Worm (Caenorhabditis elegans) whole organism, L2 larva: Measurements from ENCODE around the gene glrx-3.

Experiments
- C34F6.9 ChIP-seq: fragments of 150-350 bp; optimal IDR thresholded peaks from 2 replicates; lab custom pipeline; 2014; ENCODE audit warnings: missing biosample characterization, missing genetic modification characterization
- F13H6.1 ChIP-seq: sonication (generic microtip); optimal IDR thresholded peaks from 2 replicates; lab custom pipeline; 2016; ENCODE audit warnings: missing genetic modification characterization, missing compliant biosample characterization
- Y55F3AM.14 ChIP-seq: fragments of 200-800 bp; sonication (Bioruptor generic); optimal IDR thresholded peaks from 2 replicates; lab custom pipeline; 2018; ENCODE audit warnings: mild to moderate bottlenecking, missing genetic modification characterization, missing compliant biosample characterization
- ZK546.5 ChIP-seq: sonication (generic microtip); optimal IDR thresholded peaks from 2 replicates; lab custom pipeline; 2017; ENCODE audit warnings: missing biosample characterization, missing genetic modification characterization
- alr-1 ChIP-seq: fragments of 150-350 bp; optimal IDR thresholded peaks from 2 replicates; lab custom pipeline; 2014; ENCODE audit warnings: missing biosample characterization, missing genetic modification characterization
- aly-2 ChIP-seq: fragments of 150-350 bp; optimal IDR thresholded peaks from 2 replicates; lab custom pipeline; 2014; ENCODE audit warnings: missing biosample characterization, missing genetic modification characterization
- ama-1 ChIP-seq: fragments of 150-350 bp; optimal IDR thresholded peaks from 2 replicates; lab custom pipeline; 2018; ENCODE audit warnings: inconsistent platforms
- blmp-1 ChIP-seq: sonication (generic microtip); optimal IDR thresholded peaks from 2 replicates; lab custom pipeline; 2017; ENCODE audit warnings: missing genetic modification characterization, mild to moderate bottlenecking, missing compliant biosample characterization, antibody characterized with exemption, moderate library complexity; ENCODE audit not compliant: insufficient read depth
- ceh-16 ChIP-seq: fragments of 150-350 bp; optimal IDR thresholded peaks from 2 replicates; lab custom pipeline; 2014; ENCODE audit warnings: missing biosample characterization, missing genetic modification characterization
- ceh-82 ChIP-seq: fragments of 150-350 bp; optimal IDR thresholded peaks from 2 replicates; lab custom pipeline; 2014; ENCODE audit warnings: missing biosample characterization, missing genetic modification characterization
- crh-2 ChIP-seq: sonication (generic microtip); optimal IDR thresholded peaks from 2 replicates; lab custom pipeline; 2017; ENCODE audit warnings: missing biosample characterization, missing genetic modification characterization
- dmd-4 ChIP-seq: sonication (generic microtip); optimal IDR thresholded peaks from 2 replicates; lab custom pipeline; 2017; ENCODE audit warnings: missing biosample characterization, missing genetic modification characterization
- egl-27 ChIP-seq: sonication (generic microtip); optimal IDR thresholded peaks from 3 replicates; lab custom pipeline; 2017; ENCODE audit warnings: missing biosample characterization, missing genetic modification reagents, missing genetic modification characterization
- fos-1 ChIP-seq: fragments of 150-350 bp; optimal IDR thresholded peaks from 2 replicates; lab custom pipeline; 2014; ENCODE audit warnings: missing biosample characterization, missing genetic modification characterization
- gmeb-1 ChIP-seq: fragments of 150-350 bp; optimal IDR thresholded peaks from 2 replicates; lab custom pipeline; 2014; ENCODE audit warnings: missing biosample characterization, missing genetic modification characterization
- lin-39 ChIP-seq: fragments of 150-350 bp; optimal IDR thresholded peaks from 2 replicates; lab custom pipeline; 2014; ENCODE audit warnings: missing biosample characterization, missing genetic modification reagents, missing genetic modification characterization
- mab-5 ChIP-seq: fragments of 150-350 bp; optimal IDR thresholded peaks from 2 replicates; lab custom pipeline; 2014; ENCODE audit warnings: missing biosample characterization, missing genetic modification characterization
- mbf-1 ChIP-seq: sonication (generic microtip); optimal IDR thresholded peaks from 2 replicates; lab custom pipeline; 2017; ENCODE audit warnings: missing biosample characterization, missing genetic modification characterization
- nhr-10 ChIP-seq: sonication (generic microtip); optimal IDR thresholded peaks from 2 replicates; lab custom pipeline; 2017; ENCODE audit warnings: missing biosample characterization, missing genetic modification characterization
- nhr-12 ChIP-seq: fragments of 150-350 bp; optimal IDR thresholded peaks from 2 replicates; lab custom pipeline; 2014; ENCODE audit warnings: missing biosample characterization, missing genetic modification characterization
- nhr-129 ChIP-seq: fragments of 150-350 bp; optimal IDR thresholded peaks from 2 replicates; lab custom pipeline; 2014; ENCODE audit warnings: missing biosample characterization, missing genetic modification characterization
- nhr-21 ChIP-seq: fragments of 150-350 bp; optimal IDR thresholded peaks from 2 replicates; lab custom pipeline; 2014; ENCODE audit warnings: missing biosample characterization, missing genetic modification characterization
- nhr-23 ChIP-seq: fragments of 150-350 bp; optimal IDR thresholded peaks from 2 replicates; lab custom pipeline; 2014; ENCODE audit warnings: missing biosample characterization, missing genetic modification reagents, missing genetic modification characterization
- nhr-237 ChIP-seq: fragments of 150-350 bp; optimal IDR thresholded peaks from 2 replicates; lab custom pipeline; 2014; ENCODE audit warnings: missing biosample characterization, missing genetic modification characterization
- nhr-25 ChIP-seq: fragments of 150-350 bp; sonication (generic microtip); optimal IDR thresholded peaks from 3 replicates; lab custom pipeline; 2014; ENCODE audit warnings: missing biosample characterization, missing genetic modification characterization
- nhr-77 ChIP-seq: fragments of 150-350 bp; optimal IDR thresholded peaks from 2 replicates; lab custom pipeline; 2014; ENCODE audit warnings: missing biosample characterization, missing genetic modification characterization
- peb-1 ChIP-seq: fragments of 150-350 bp; optimal IDR thresholded peaks from 2 replicates; lab custom pipeline; 2014; ENCODE audit warnings: missing biosample characterization, missing genetic modification characterization
- sem-4 ChIP-seq: fragments of 150-350 bp; optimal IDR thresholded peaks from 2 replicates; lab custom pipeline; 2014; ENCODE audit warnings: missing biosample characterization, missing genetic modification reagents, missing genetic modification characterization
- skn-1 ChIP-seq: sonication (generic microtip); optimal IDR thresholded peaks from 2 replicates; lab custom pipeline; 2017; ENCODE audit warnings: missing biosample characterization, missing genetic modification characterization
- sma-3 ChIP-seq: sonication (generic microtip); optimal IDR thresholded peaks from 2 replicates; lab custom pipeline; 2016; ENCODE audit warnings: missing genetic modification reagents, missing genetic modification characterization, missing compliant biosample characterization
- sma-9 ChIP-seq, 2 experiments: fragments of 150-350 bp in 1 of 2; sonication (generic microtip) in 1 of 2; optimal IDR thresholded peaks; 2 replicates each; lab custom pipeline; 2014 to 2016; ENCODE audit warnings: missing genetic modification characterization in 2 of 2, mild to moderate bottlenecking in 1 of 2, missing biosample characterization in 1 of 2, missing compliant biosample characterization in 1 of 2, missing genetic modification reagents in 1 of 2, moderate library complexity in 1 of 2
- snpc-4 ChIP-seq: fragments of 150-350 bp; optimal IDR thresholded peaks from 2 replicates; lab custom pipeline; 2014; ENCODE audit warnings: missing biosample characterization, missing genetic modification characterization
- unc-39 ChIP-seq: fragments of 150-350 bp; optimal IDR thresholded peaks from 2 replicates; lab custom pipeline; 2014; ENCODE audit warnings: missing biosample characterization, missing genetic modification characterization
- unc-55 ChIP-seq: fragments of 150-350 bp; sonication (generic microtip); optimal IDR thresholded peaks from 3 replicates; lab custom pipeline; 2014; ENCODE audit warnings: missing biosample characterization, missing genetic modification reagents, missing genetic modification characterization
- unc-62 ChIP-seq: fragments of 150-350 bp; optimal IDR thresholded peaks from 2 replicates; lab custom pipeline; 2014; ENCODE audit warnings: missing biosample characterization, missing genetic modification reagents, missing genetic modification characterization
- zag-1 ChIP-seq: fragments of 150-350 bp; optimal IDR thresholded peaks from 2 replicates; lab custom pipeline; 2014; ENCODE audit warnings: missing biosample characterization, missing genetic modification characterization
- ztf-1 ChIP-seq: fragments of 200-800 bp; sonication (Bioruptor generic); conservative IDR thresholded peaks from 2 replicates; pipeline ENCODE4 v1.3.6; 2022; ENCODE audit warnings: missing genetic modification characterization, missing compliant biosample characterization
- ztf-11 ChIP-seq: sonication (generic microtip); optimal IDR thresholded peaks from 2 replicates; lab custom pipeline; 2017; ENCODE audit warnings: missing biosample characterization, missing genetic modification characterization
- ztf-4 ChIP-seq: fragments of 150-350 bp; optimal IDR thresholded peaks from 2 replicates; lab custom pipeline; 2014; ENCODE audit warnings: missing biosample characterization, missing genetic modification characterization

The glrx-3 gene

DNA sequence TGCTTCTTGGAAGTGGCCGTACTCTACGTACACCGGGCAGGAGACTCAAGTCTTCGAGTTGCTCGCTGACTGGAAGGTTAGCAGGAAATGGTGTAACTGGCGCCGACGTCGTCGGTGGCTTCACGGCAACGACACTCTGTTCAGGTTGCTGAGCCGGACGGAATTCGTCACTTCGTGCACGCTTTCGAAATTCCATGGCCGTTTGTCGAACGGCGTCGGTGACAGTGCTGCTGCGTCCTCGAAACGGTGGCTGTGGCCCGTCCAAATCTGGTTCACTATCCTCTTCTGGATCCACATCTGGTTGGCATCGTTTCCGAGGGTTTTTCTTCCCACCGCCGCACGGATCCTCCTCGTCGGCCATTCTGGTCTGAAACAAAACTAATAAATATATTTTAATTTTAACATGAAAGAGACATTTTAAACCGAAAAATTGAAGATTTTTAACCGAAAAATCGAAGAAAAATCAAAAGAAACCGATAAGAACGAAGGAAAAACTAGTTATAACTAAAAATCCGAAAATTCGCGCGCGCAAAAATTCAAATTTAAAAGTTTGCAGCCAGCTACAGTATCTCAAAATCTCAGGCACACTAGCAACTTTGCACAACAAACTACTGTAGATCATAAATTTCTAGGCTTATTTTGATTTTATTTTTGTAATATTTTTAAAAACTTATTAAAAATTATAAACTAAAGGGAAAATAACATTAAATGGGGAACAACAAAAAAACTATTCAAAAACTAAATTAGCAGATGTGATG is 34.9 kb upstream of the glrx-3 start, which contains the start of gene F32D1.7:
Gene F32D1.7, minus strand, starts transcription at position 367 of the 758 bp plus-strand sequence.
- TF ChIP-seq nhr-237 (tag; lab: Kevin White, UChicago), result no peak
- no peak for TF ChIP-seq F13H6.1
- TF ChIP-seq nhr-77 (tag; lab: Kevin White, UChicago), result no peak
- no peak for TF ChIP-seq ztf-1 (GFP tag; lab: Robert Waterston, UW)
- no peak for TF ChIP-seq Y55F3AM.14
- no peak for TF ChIP-seq dmd-4 (tag; lab: Kevin White, UChicago)
- no peak for TF ChIP-seq ztf-11
- TF ChIP-seq aly-2 (tag; lab: Kevin White, UChicago), result no peak
- no peak for TF ChIP-seq snpc-4 (tag; lab: Kevin White, UChicago)

DNA sequence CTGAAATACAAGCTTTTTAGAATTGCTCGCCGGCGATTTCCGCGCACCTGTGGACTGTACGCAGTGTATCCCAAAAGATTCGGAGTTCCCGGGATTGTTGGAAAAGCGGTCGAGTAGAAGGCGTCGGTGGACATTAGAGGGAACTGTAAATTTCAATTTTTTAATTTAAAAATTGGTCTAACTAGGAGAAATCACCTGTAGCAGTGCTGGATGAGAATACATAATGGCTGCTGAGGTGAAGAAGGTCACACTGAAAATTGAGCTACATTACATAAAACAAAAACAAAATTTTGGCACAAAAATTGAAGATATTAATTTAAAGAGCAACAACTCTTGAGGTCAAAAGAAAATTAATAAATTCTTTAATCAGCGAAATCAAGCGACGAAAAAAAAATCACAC is 33.5 kb upstream of the glrx-3 start, which contains the start of gene neg-1:
Gene neg-1, minus strand, starts transcription at position 250 of the 400 bp plus-strand sequence.
- TF ChIP-seq nhr-25 (tag; lab: Kevin White, UChicago) (no peak), nhr-12 (tag; lab: Kevin White, UChicago) (no peak), nhr-77 (tag; lab: Kevin White, UChicago) (no peak), F13H6.1 (no peak), ceh-16 (tag; lab: Kevin White, UChicago) (no peak), blmp-1 (tag; lab: Kevin White, UChicago) (no peak), alr-1 (tag; lab: Kevin White, UChicago) (no peak), C34F6.9 (tag; lab: Kevin White, UChicago) (no peak), mab-5 (tag; lab: Kevin White, UChicago) (no peak), nhr-23 (tag; lab: Kevin White, UChicago) (no peak), lin-39 (tag; lab: Kevin White, UChicago) (no peak), gmeb-1 (tag; lab: Kevin White, UChicago) (no peak), dmd-4 (tag; lab: Kevin White, UChicago) (no peak), fos-1 (tag; lab: Kevin White, UChicago) (no peak), ztf-1 (GFP tag; lab: Robert Waterston, UW) (no peak), ama-1 (lab: Kevin White, UChicago) (no peak), sem-4 (tag; lab: Kevin White, UChicago) (no peak), nhr-129 (no peak), ceh-82 (no peak)

DNA sequence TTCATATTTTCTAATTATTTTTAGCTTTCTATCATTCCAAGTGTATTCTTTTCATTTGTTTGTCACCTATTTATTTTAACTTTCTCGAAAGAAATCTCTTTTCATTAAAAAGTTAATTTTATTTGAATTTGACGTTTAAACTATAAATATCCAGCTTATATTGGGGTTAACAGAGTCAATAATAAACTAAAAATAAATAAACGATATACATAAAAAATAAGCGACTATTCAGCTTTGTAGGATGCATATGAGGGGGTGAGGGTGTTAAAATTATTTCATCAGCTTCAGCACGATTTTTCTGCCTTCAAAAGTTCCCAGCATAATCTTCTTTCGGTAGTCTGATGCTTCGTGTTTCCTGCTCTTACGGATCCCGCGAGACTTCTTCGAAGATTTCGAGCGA is 32.5 kb upstream of the glrx-3 start:
- no peak for TF ChIP-seq skn-1 (tag; lab: Kevin White, UChicago)
- no peak for TF ChIP-seq ZK546.5 (tag; lab: Kevin White, UChicago)

DNA sequence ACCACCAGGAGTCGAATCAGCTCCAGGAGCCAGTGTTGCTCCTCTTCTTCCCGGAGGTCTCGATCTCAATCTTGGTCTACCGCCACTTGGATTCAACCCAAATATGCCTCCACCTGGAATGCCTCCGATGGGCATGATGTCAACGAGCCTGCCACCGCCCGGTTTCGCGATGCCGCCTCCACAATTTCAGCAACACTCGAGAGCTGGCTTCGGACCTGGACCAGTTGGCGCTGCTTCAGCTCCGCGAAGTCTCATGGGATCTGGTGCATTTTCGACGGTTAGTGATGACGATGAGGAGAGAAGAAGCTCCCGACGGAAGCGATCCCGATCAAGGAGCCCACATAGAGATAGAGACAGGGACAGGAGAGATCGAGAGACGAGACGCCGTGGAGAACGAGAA is 31.9 kb upstream of the glrx-3 start:
- TF ChIP-seq blmp-1 (tag; lab: Kevin White, UChicago) (no peak), sem-4 (tag; lab: Kevin White, UChicago) (no peak), crh-2 (tag; lab: Kevin White, UChicago) (no peak), nhr-77 (tag; lab: Kevin White, UChicago) (no peak), unc-39 (no peak), lin-39 (tag; lab: Kevin White, UChicago) (no peak), aly-2 (tag; lab: Kevin White, UChicago) (no peak), Y55F3AM.14 (no peak), alr-1 (tag; lab: Kevin White, UChicago) (no peak), ceh-82 (no peak), ztf-11 (no peak), ztf-4 (tag; lab: Kevin White, UChicago) (no peak), sma-9 (GFP tag; optimal IDR thresholded peaks at IDR 0.05; lab: Kevin White, UChicago) (no peak), sma-9 (tag; optimal IDR thresholded peaks at IDR 0.05; lab: Kevin White, UChicago) (no peak), nhr-21 (tag; lab: Kevin White, UChicago) (no peak), F13H6.1 (no peak), dmd-4 (tag; lab: Kevin White, UChicago) (no peak), mab-5 (tag; lab: Kevin White, UChicago) (no peak)

DNA sequence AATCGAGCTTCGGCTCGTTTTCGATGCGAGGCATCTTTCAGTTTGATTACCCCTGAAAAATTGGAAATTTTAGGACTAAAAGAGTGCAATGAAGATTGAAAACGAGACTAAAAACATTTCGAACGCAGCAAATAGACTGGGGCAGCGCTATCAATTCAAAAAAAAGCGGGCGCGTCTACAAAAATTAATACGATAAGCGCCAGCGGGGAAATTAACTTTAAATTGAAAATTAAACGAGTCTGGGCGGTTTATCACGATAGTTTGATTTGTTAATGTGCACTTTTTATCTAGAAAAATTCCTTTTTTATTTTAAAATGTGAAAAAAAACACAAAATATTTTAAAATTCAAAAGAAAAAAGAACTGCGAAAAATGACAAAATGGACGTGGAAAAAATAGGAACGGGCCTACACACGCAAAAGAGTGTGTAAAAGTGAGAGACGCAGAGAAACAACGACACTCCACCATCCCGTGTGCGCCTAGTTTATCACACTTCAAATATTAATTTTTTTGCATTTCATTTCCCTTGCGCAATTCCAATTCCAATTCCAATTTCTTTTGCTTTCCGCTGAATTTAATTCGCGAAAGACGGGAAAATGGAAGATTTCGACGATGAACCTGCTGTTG is 30.3 kb upstream of the glrx-3 start, which contains the start of the genes gmpr-1 and fipp-1:
Gene gmpr-1, minus strand, starts transcription at position 75 of the 625 bp plus-strand sequence.
Gene fipp-1, plus strand, starts transcription at position 499 of the 625 bp plus-strand sequence.
- TF ChIP-seq zag-1 (tag; lab: Kevin White, UChicago) (no peak), crh-2 (tag; lab: Kevin White, UChicago) (peak; percentile 65), F13H6.1 (peak; percentile 40), egl-27 (tag; lab: Kevin White, UChicago) (peak; percentile 27), aly-2 (tag; lab: Kevin White, UChicago) (no peak), mab-5 (tag; lab: Kevin White, UChicago) (peak; percentile 39), nhr-129 (peak; percentile 38), mbf-1 (tag; lab: Kevin White, UChicago) (no peak), peb-1 (tag; lab: Kevin White, UChicago) (no peak), sma-3 (GFP tag; lab: Kevin White, UChicago) (peak; percentile 36), unc-62 (no peak), dmd-4 (tag; lab: Kevin White, UChicago) (no peak), Y55F3AM.14 (no peak), ZK546.5 (tag; lab: Kevin White, UChicago) (no peak), nhr-77 (tag; lab: Kevin White, UChicago) (no peak), C34F6.9 (tag; lab: Kevin White, UChicago) (peak; percentile 60), unc-55 (GFP tag; lab: Kevin White, UChicago) (peak; percentile 79), nhr-25 (tag; lab: Kevin White, UChicago) (peak; percentile 57), sma-9 (GFP tag; optimal IDR thresholded peaks at IDR 0.05; lab: Kevin White, UChicago) (peak; percentile 16), sma-9 (tag; optimal IDR thresholded peaks at IDR 0.05; lab: Kevin White, UChicago) (no peak), ztf-1 (GFP tag; lab: Robert Waterston, UW) (no peak), nhr-10 (tag; lab: Kevin White, UChicago) (no peak)
